Fruit fly (Drosophila melanogaster): ENCODE data around the gene Rpt3.
A peak's percentile ranks its signal among the peaks of the same experiment; 100 is the strongest.

Gene Rpt3

dm6 chrX:11108148-11108844 is 16.6 kb upstream of the Rpt3 start, which contains the start of gene Hsp60A (continued):
- TF ChIP-seq gfzf (GFP tag; optimal IDR thresholded peaks at IDR 0.05), result peak; percentile 66
- TF ChIP-seq Ada2b (GFP tag; IDR thresholded peaks at IDR 0.05), result no peak
- no peak for TF ChIP-seq gro (GFP tag; optimal IDR thresholded peaks at IDR 0.05)
- TF ChIP-seq hth (optimal IDR thresholded peaks at IDR 0.05), result no peak
- peak; percentile 62 for TF ChIP-seq CG11504 (tag; optimal IDR thresholded peaks at IDR 0.05)
- TF ChIP-seq CG8388 (GFP tag; optimal IDR thresholded peaks at IDR 0.05), result peak; percentile 15
- no peak for TF ChIP-seq salm (tag; optimal IDR thresholded peaks at IDR 0.05)
- peak; percentile 41 for TF ChIP-seq MBD-R2 (GFP tag; IDR thresholded peaks at IDR 0.05)
- peak; percentile 48 for TF ChIP-seq CG13775 (GFP tag; optimal IDR thresholded peaks at IDR 0.05)
- TF ChIP-seq CG7963 (GFP tag; IDR thresholded peaks at IDR 0.05; ENCODE audit: partially characterized antibody), result 0 out of 3 replicates have a peak, but pooled peaks have one; percentile 54
- peak; percentile 70 for TF ChIP-seq PHDP (tag; optimal IDR thresholded peaks at IDR 0.05)
- TF ChIP-seq Dref (GFP tag; IDR thresholded peaks at IDR 0.05), result peak; percentile 86
- TF ChIP-seq CG7745 (tag; optimal IDR thresholded peaks at IDR 0.05), result no peak
- peak; percentile 28 for TF ChIP-seq ind (GFP tag; optimal IDR thresholded peaks at IDR 0.05)
- no peak for TF ChIP-seq CG42726 (GFP tag; IDR thresholded peaks at IDR 0.05; ENCODE audit: partially characterized antibody)
- peak; percentile 53 for TF ChIP-seq Nf-YC (tag; optimal IDR thresholded peaks at IDR 0.05)
- TF ChIP-seq CG9727 (GFP tag; optimal IDR thresholded peaks at IDR 0.05), result peak; percentile 51
- peak; percentile 76; the same call in 2 of the 3 replicates for TF ChIP-seq hb (GFP tag; IDR thresholded peaks at IDR 0.05; ENCODE audit: partially characterized antibody)
- TF ChIP-seq Doc3 (GFP tag; IDR thresholded peaks at IDR 0.05; ENCODE audit: partially characterized antibody), result peak; percentile 84
- TF ChIP-seq CrebB (tag; optimal IDR thresholded peaks at IDR 0.05), result no peak
- TF ChIP-seq Rx (GFP tag; IDR thresholded peaks at IDR 0.05), result no peak
- TF ChIP-seq scrt (GFP tag; optimal IDR thresholded peaks at IDR 0.05), result no peak
- no peak for TF ChIP-seq odd (GFP tag; optimal IDR thresholded peaks at IDR 0.05)
- TF ChIP-seq stwl (tag; optimal IDR thresholded peaks at IDR 0.05), result peak; percentile 50
- TF ChIP-seq CG12104 (GFP tag; optimal IDR thresholded peaks at IDR 0.05), result peak; percentile 26
- no peak for TF ChIP-seq MTF-1 (GFP tag; optimal IDR thresholded peaks at IDR 0.05; ENCODE audit: borderline replicate concordance)
- TF ChIP-seq Hr3 (GFP tag; optimal IDR thresholded peaks at IDR 0.05), result peak; percentile 36
- TF ChIP-seq Elba2 (GFP tag; optimal IDR thresholded peaks at IDR 0.05), result peak; percentile 13
- 0 out of 3 replicates have a peak, but pooled peaks have one; percentile 13 for TF ChIP-seq otp (GFP tag; IDR thresholded peaks at IDR 0.05)
- TF ChIP-seq Eip74EF (GFP tag; optimal IDR thresholded peaks at IDR 0.05), result no peak
- TF ChIP-seq CG1832 (GFP tag; optimal IDR thresholded peaks at IDR 0.05), result no peak
- peak; percentile 54 for TF ChIP-seq CG12659 (GFP tag; optimal IDR thresholded peaks at IDR 0.05)
- TF ChIP-seq Asciz (GFP tag; optimal IDR thresholded peaks at IDR 0.05), result no peak
- peak; percentile 38; the same call in 1 of the 2 replicates for TF ChIP-seq CG14441 (GFP tag; IDR thresholded peaks at IDR 0.05)
- TF ChIP-seq CG4424 (GFP tag; optimal IDR thresholded peaks at IDR 0.05), result peak; percentile 34
- TF ChIP-seq CG8359 (GFP tag; optimal IDR thresholded peaks at IDR 0.05; ENCODE audit: borderline replicate concordance), result no peak
- TF ChIP-seq Neu2 (GFP tag; optimal IDR thresholded peaks at IDR 0.05; ENCODE audit: borderline replicate concordance), result no peak
- peak; percentile 65 for TF ChIP-seq Max (GFP tag; optimal IDR thresholded peaks at IDR 0.05)
- no peak for TF ChIP-seq CG43689 (GFP tag; IDR thresholded peaks at IDR 0.05)
- peak; percentile 41 for TF ChIP-seq sisA (GFP tag; IDR thresholded peaks at IDR 0.05)
- no peak for TF ChIP-seq Jarid2 (GFP tag; optimal IDR thresholded peaks at IDR 0.05)
- no peak for TF ChIP-seq CG16815 (GFP tag; optimal IDR thresholded peaks at IDR 0.05)
- TF ChIP-seq tna (GFP tag; IDR thresholded peaks at IDR 0.05; ENCODE audit: partially characterized antibody), result peak; percentile 82
- no peak for TF ChIP-seq CG12071 (GFP tag; optimal IDR thresholded peaks at IDR 0.05)
- no peak for TF ChIP-seq jing (GFP tag; optimal IDR thresholded peaks at IDR 0.05)
- no peak for TF ChIP-seq CG12219 (GFP tag; optimal IDR thresholded peaks at IDR 0.05)
- TF ChIP-seq Usf (GFP tag; optimal IDR thresholded peaks at IDR 0.05), result no peak
- no peak for TF ChIP-seq da (GFP tag; optimal IDR thresholded peaks at IDR 0.05)
